Fruit fly (Drosophila melanogaster) whole organism, embryonic: ENCODE data around the gene Irbp18.
A peak's percentile ranks its signal among the peaks of the same experiment; 100 is the strongest.

Experiments
- Awh ChIP-seq: fragments of 200-800 bp; sonication (Bioruptor generic); IDR thresholded peaks from 2 replicates; pipeline ENCODE4, ENCODE4 v1.3.6; 2022; ENCODE audit warnings: missing biosample characterization, missing genetic modification characterization
- Bdp1 ChIP-seq: fragments of 200-800 bp; sonication (Bioruptor generic); optimal IDR thresholded peaks from 3 replicates; lab custom pipeline; 2016; ENCODE audit warnings: missing biosample characterization, missing genetic modification characterization
- Blimp-1 ChIP-seq: fragments of 200-800 bp; sonication (Bioruptor generic); optimal IDR thresholded peaks from 3 replicates; lab custom pipeline; 2018; ENCODE audit warnings: missing biosample characterization, missing genetic modification characterization, mild to moderate bottlenecking, moderate library complexity, missing genetic modification reagents
- CG10147 ChIP-seq: fragments of 200-800 bp; sonication (Bioruptor generic); optimal IDR thresholded peaks from 2 replicates; lab custom pipeline; 2019; ENCODE audit warnings: missing biosample characterization, mild to moderate bottlenecking, missing genetic modification characterization, moderate library complexity
- CG10565 ChIP-seq: fragments of 200-800 bp; sonication (Bioruptor generic); optimal IDR thresholded peaks from 3 replicates; lab custom pipeline; 2016; ENCODE audit warnings: missing biosample characterization, mild to moderate bottlenecking, missing genetic modification characterization
- CG11723 ChIP-seq: fragments of 200-800 bp; sonication (Bioruptor generic); optimal IDR thresholded peaks from 2 replicates; lab custom pipeline; 2017; ENCODE audit warnings: missing biosample characterization, mild to moderate bottlenecking, missing genetic modification characterization
- CG13775 ChIP-seq: fragments of 200-800 bp; sonication (Bioruptor generic); optimal IDR thresholded peaks from 3 replicates; lab custom pipeline; 2017; ENCODE audit warnings: missing biosample characterization, mild to moderate bottlenecking, missing genetic modification characterization
- CG14014 ChIP-seq: fragments of 200-800 bp; sonication (Bioruptor generic); IDR thresholded peaks from 2 replicates; pipeline ENCODE4 v1.3.6; 2022; ENCODE audit warnings: missing biosample characterization, missing genetic modification characterization
- CG15269 ChIP-seq: fragments of 200-800 bp; sonication (Bioruptor generic); optimal IDR thresholded peaks from 2 replicates; lab custom pipeline; 2018; ENCODE audit warnings: missing biosample characterization, mild to moderate bottlenecking, missing genetic modification characterization, moderate library complexity
- CG16813 ChIP-seq: fragments of 200-800 bp; sonication (Bioruptor generic); IDR thresholded peaks from 3 replicates; pipeline ENCODE4 v1.3.6; 2022; ENCODE audit warnings: missing biosample characterization, missing genetic modification characterization; ENCODE audit not compliant: partially characterized antibody
- CG32532 ChIP-seq: fragments of 200-800 bp; sonication (Bioruptor generic); IDR thresholded peaks from 2 replicates; pipeline ENCODE4 v1.3.6; 2022; ENCODE audit warnings: missing biosample characterization, missing genetic modification characterization
- CG32767 ChIP-seq: fragments of 200-800 bp; sonication (Bioruptor generic); IDR thresholded peaks from 2 replicates; pipeline ENCODE4 v1.3.6; 2022; ENCODE audit warnings: missing biosample characterization, missing genetic modification characterization
- CG4360 ChIP-seq: fragments of 200-800 bp; sonication (Bioruptor generic); IDR thresholded peaks from 2 replicates; pipeline ENCODE4 v1.3.6; 2022; ENCODE audit warnings: missing biosample characterization, missing genetic modification characterization
- CG4424 ChIP-seq: fragments of 200-800 bp; sonication (Bioruptor generic); optimal IDR thresholded peaks from 3 replicates; lab custom pipeline; 2016; ENCODE audit warnings: missing biosample characterization, missing genetic modification characterization
- CG4730 ChIP-seq: fragments of 200-800 bp; sonication (Bioruptor generic); IDR thresholded peaks from 2 replicates; pipeline ENCODE4 v1.3.6; 2022; ENCODE audit warnings: missing biosample characterization, missing genetic modification characterization
- CG8388 ChIP-seq: fragments of 200-800 bp; sonication (Bioruptor generic); optimal IDR thresholded peaks from 2 replicates; lab custom pipeline; 2019; ENCODE audit warnings: missing biosample characterization, mild to moderate bottlenecking, missing genetic modification characterization, moderate library complexity
- CG8944 ChIP-seq: fragments of 200-800 bp; sonication (Bioruptor generic); optimal IDR thresholded peaks from 3 replicates; lab custom pipeline; 2016; ENCODE audit warnings: missing biosample characterization, missing genetic modification characterization
- Dad ChIP-seq: fragments of 200-800 bp; sonication (Bioruptor generic); optimal IDR thresholded peaks from 3 replicates; lab custom pipeline; 2016; ENCODE audit warnings: missing biosample characterization, missing genetic modification characterization
- E2f1 ChIP-seq: fragments of 200-800 bp; sonication (Bioruptor generic); IDR thresholded peaks from 2 replicates; pipeline ENCODE4 v1.3.6; 2022; ENCODE audit warnings: missing biosample characterization, missing genetic modification characterization
- Ets65A ChIP-seq: fragments of 200-800 bp; sonication (Bioruptor generic); peaks from one replicate; lab custom pipeline; 2016; ENCODE audit warnings: missing biosample characterization, missing genetic modification characterization
- Gug ChIP-seq: fragments of 200-800 bp; sonication (Bioruptor generic); IDR thresholded peaks from 4 replicates; pipeline ENCODE4 v1.3.6; 2022; ENCODE audit warnings: missing biosample characterization, missing genetic modification characterization
- HHEX ChIP-seq: fragments of 200-800 bp; sonication (Bioruptor generic); optimal IDR thresholded peaks from 3 replicates; lab custom pipeline; 2017; ENCODE audit warnings: missing biosample characterization, mild to moderate bottlenecking, missing genetic modification characterization, missing genetic modification reagents
- Hey ChIP-seq: fragments of 200-800 bp; sonication (Bioruptor generic); optimal IDR thresholded peaks from 3 replicates; lab custom pipeline; 2018; ENCODE audit warnings: missing biosample characterization, mild to moderate bottlenecking, missing genetic modification characterization
- Opbp ChIP-seq: fragments of 200-800 bp; sonication (Bioruptor generic); IDR thresholded peaks from 3 replicates; pipeline ENCODE4 v1.3.6; 2022; ENCODE audit warnings: missing biosample characterization, missing genetic modification characterization; ENCODE audit not compliant: partially characterized antibody
- ac ChIP-seq: fragments of 200-800 bp; sonication (Bioruptor generic); optimal IDR thresholded peaks from 3 replicates; lab custom pipeline; 2017; ENCODE audit warnings: missing biosample characterization, mild to moderate bottlenecking, missing genetic modification characterization
- az2 ChIP-seq: fragments of 200-800 bp; sonication (Bioruptor generic); optimal IDR thresholded peaks from 3 replicates; lab custom pipeline; 2016; ENCODE audit warnings: missing biosample characterization, missing genetic modification characterization
- bcd ChIP-seq: fragments of 200-800 bp; sonication (Bioruptor generic); optimal IDR thresholded peaks from 2 replicates; lab custom pipeline; 2017; ENCODE audit warnings: missing biosample characterization, mild to moderate bottlenecking, missing genetic modification characterization
- corto ChIP-seq: fragments of 200-800 bp; sonication (Bioruptor generic); optimal IDR thresholded peaks from 2 replicates; lab custom pipeline; 2016; ENCODE audit warnings: missing biosample characterization, mild to moderate bottlenecking, missing genetic modification characterization, moderate library complexity
- da ChIP-seq: fragments of 200-800 bp; sonication (Bioruptor generic); optimal IDR thresholded peaks from 2 replicates; lab custom pipeline; 2016; ENCODE audit warnings: missing biosample characterization, missing genetic modification characterization
- dati ChIP-seq: fragments of 200-800 bp; sonication (Bioruptor generic); IDR thresholded peaks from 2 replicates; pipeline ENCODE4 v1.3.6; 2022; ENCODE audit warnings: missing biosample characterization, missing genetic modification characterization
- disco-r ChIP-seq: fragments of 200-800 bp; sonication (Bioruptor generic); optimal IDR thresholded peaks from 2 replicates; lab custom pipeline; 2016; ENCODE audit warnings: missing biosample characterization, missing genetic modification characterization
- dmrt99B ChIP-seq: fragments of 200-800 bp; sonication (Bioruptor generic); optimal IDR thresholded peaks from 2 replicates; lab custom pipeline; 2018; ENCODE audit warnings: missing biosample characterization, mild to moderate bottlenecking, missing genetic modification characterization, moderate library complexity
- dpn ChIP-seq, 2 experiments: fragments of 200-800 bp; sonication (Bioruptor generic); optimal IDR thresholded peaks; 3 replicates each; lab custom pipeline; 2016; ENCODE audit warnings: missing biosample characterization in 2 of 2, missing genetic modification characterization in 2 of 2
- ham ChIP-seq: fragments of 200-800 bp; sonication (Bioruptor generic); IDR thresholded peaks from 2 replicates; pipeline ENCODE4 v1.3.6; 2022; ENCODE audit warnings: missing biosample characterization, missing genetic modification characterization
- hbn ChIP-seq: fragments of 200-800 bp; sonication (Bioruptor generic); IDR thresholded peaks from 2 replicates; pipeline ENCODE4 v1.3.6; 2022; ENCODE audit warnings: missing biosample characterization, missing genetic modification characterization; ENCODE audit not compliant: partially characterized antibody
- mld ChIP-seq: fragments of 200-800 bp; sonication (Bioruptor generic); IDR thresholded peaks from 3 replicates; pipeline ENCODE4 v1.3.6; 2022; ENCODE audit warnings: missing biosample characterization, missing genetic modification characterization; ENCODE audit not compliant: partially characterized antibody
- pita ChIP-seq: fragments of 200-800 bp; sonication (Bioruptor generic); optimal IDR thresholded peaks from 2 replicates; lab custom pipeline; 2017; ENCODE audit warnings: missing biosample characterization, mild to moderate bottlenecking, missing genetic modification characterization
- ranshi ChIP-seq: fragments of 200-800 bp; sonication (Bioruptor generic); IDR thresholded peaks from 2 replicates; pipeline ENCODE4 v1.3.6; 2022; ENCODE audit warnings: missing biosample characterization, missing genetic modification characterization
- row ChIP-seq: fragments of 200-800 bp; sonication (Bioruptor generic); IDR thresholded peaks from 3 replicates; pipeline ENCODE4 v1.3.6; 2022; ENCODE audit warnings: missing biosample characterization, missing genetic modification characterization
- sens ChIP-seq: fragments of 200-800 bp; sonication (Bioruptor generic); peaks from one replicate; lab custom pipeline; 2016; ENCODE audit warnings: missing biosample characterization, missing genetic modification characterization
- sob ChIP-seq: fragments of 200-800 bp; sonication (Bioruptor generic); IDR thresholded peaks from 2 replicates; pipeline ENCODE4 v1.3.6; 2022; ENCODE audit warnings: missing biosample characterization, missing genetic modification characterization
- z ChIP-seq: fragments of 200-800 bp; sonication (Bioruptor generic); IDR thresholded peaks from 3 replicates; pipeline ENCODE4 v1.3.6; 2022; ENCODE audit warnings: missing biosample characterization, missing genetic modification characterization

The Irbp18 gene

DNA sequence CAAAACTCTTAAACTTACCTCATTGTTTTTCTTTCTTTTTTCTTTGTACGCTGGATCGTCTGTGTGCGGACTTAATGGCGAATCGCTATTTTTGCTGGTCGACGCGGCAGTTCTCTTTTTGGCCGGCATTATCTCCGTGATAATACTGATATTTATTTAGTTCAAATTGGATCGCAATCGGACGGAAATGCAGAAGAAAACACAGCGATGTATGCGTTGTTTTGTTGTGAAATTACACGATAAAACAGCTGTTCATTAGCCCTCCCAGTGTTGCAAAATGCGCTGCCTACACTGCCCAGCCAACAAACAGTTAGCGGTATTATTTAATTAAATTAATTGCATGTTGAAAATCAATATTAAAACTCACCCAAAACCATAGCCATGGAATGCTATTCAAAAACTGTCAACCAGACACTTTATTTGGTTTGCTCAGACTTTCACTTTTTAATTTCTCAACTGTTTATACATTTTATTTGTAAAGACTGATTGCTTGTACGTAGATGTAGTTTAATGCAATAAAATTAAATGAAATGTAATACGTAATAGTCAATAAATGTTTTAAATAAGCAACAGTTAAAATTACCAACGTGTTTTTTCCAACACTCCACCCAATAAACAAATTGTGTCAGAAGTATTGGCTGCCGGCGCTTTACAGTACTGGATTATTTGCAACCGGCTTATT lies at the start of gene Irbp18, which contains the start of gene APP-BP1 (continued):
- TF ChIP-seq CG8388 (GFP tag; lab: Kevin White, UChicago) (peak; percentile 91), CG15269 (tag; lab: Kevin White, UChicago) (peak; percentile 93), CG4730 (peak; percentile 73), Bdp1 (peak; percentile 90), row (GFP tag; lab: Robert Waterston, UW) (peak; percentile 88), mld (GFP tag; lab: Robert Waterston, UW) (no peak), Awh (GFP tag; lab: Robert Waterston, UW) (peak; percentile 73; the same call in 1 of the 2 replicates), Dad (GFP tag; lab: Kevin White, UChicago) (peak; percentile 94), hbn (0 out of 2 replicates have a peak, but pooled peaks have one; percentile 25), sob (GFP tag; lab: Robert Waterston, UW) (peak; percentile 92), CG4424 (GFP tag; lab: Kevin White, UChicago) (peak; percentile 96), sens (GFP tag; lab: Kevin White, UChicago) (peak; percentile 99), CG4360 (GFP tag; lab: Robert Waterston, UW) (0 out of 2 replicates have a peak, but pooled peaks have one; percentile 30), dpn (GFP tag; optimal IDR thresholded peaks at IDR 0.05; lab: Kevin White, UChicago) (peak; percentile 93 to 95), da (peak; percentile 93), CG32767 (GFP tag; lab: Robert Waterston, UW) (peak; percentile 85), Blimp-1 (GFP tag; lab: Kevin White, UChicago) (peak; percentile 90), CG16813 (GFP tag; lab: Robert Waterston, UW) (no peak), ac (GFP tag; lab: Kevin White, UChicago) (peak; percentile 67), dmrt99B (tag; lab: Kevin White, UChicago) (peak; percentile 91), bcd (GFP tag; lab: Kevin White, UChicago) (peak; percentile 95), ranshi (peak; percentile 87), pita (GFP tag; lab: Kevin White, UChicago) (no peak), dati (GFP tag; lab: Robert Waterston, UW) (no peak), ham (GFP tag; lab: Robert Waterston, UW) (no peak), CG11723 (GFP tag; lab: Kevin White, UChicago) (peak; percentile 88), CG8944 (GFP tag; lab: Kevin White, UChicago) (peak; percentile 89), disco-r (GFP tag; lab: Kevin White, UChicago) (peak; percentile 93), CG14014 (GFP tag; lab: Robert Waterston, UW) (peak; percentile 83), Ets65A (GFP tag; lab: Kevin White, UChicago) (peak; percentile 99), CG32532 (GFP tag; lab: Robert Waterston, UW) (peak; percentile 89), CG13775 (GFP tag; lab: Kevin White, UChicago) (peak; percentile 96), az2 (GFP tag; lab: Kevin White, UChicago) (peak; percentile 96), HHEX (GFP tag; lab: Kevin White, UChicago) (peak; percentile 93), Opbp (GFP tag; lab: Robert Waterston, UW) (no peak), Gug (peak; percentile 84), corto (GFP tag; lab: Kevin White, UChicago) (peak; percentile 76), E2f1 (GFP tag; lab: Robert Waterston, UW) (peak; percentile 90), z (GFP tag; lab: Robert Waterston, UW) (0 out of 3 replicates have a peak, but pooled peaks have one; percentile 27), CG10147 (GFP tag; lab: Kevin White, UChicago) (peak; percentile 91), Hey (tag; lab: Kevin White, UChicago) (peak; percentile 69), CG10565 (peak; percentile 89)
